Fruit fly (Drosophila melanogaster): ENCODE data around the gene Eogt.

Gene Eogt

DNA sequence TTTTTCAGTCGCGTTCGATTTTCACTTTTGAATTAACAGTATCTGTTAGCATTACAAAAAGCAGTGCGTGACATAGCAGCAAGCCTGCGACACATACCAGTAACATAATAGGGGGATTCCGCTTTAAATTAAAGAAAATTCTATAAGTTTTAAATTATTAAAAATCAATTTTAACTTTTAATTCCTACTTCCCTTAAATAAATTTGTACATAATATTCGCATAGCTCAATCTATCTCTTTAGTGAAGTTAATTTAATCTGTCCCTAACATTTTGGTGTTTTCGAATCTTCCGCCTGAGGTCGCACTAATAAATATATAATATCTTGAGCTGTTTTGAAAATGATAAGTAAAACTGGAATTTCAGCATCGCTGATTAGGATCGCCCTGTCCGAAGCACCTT, 39.6 kb downstream of the Eogt start, which contains the start of gene CG9886:
Gene CG9886, plus strand, starts transcription at position 341 of the 400 bp plus-strand sequence.
- TF ChIP-seq noc (tag; optimal IDR thresholded peaks at IDR 0.05): no peak

dm6 chr2L:2424497-2424896, 43.6 kb downstream of the Eogt start, which contains the start of gene CG44139:
TSS of gene CG44139 (plus strand) at chr2L:2424797.
- no peak for TF ChIP-seq noc (tag; optimal IDR thresholded peaks at IDR 0.05)

DNA sequence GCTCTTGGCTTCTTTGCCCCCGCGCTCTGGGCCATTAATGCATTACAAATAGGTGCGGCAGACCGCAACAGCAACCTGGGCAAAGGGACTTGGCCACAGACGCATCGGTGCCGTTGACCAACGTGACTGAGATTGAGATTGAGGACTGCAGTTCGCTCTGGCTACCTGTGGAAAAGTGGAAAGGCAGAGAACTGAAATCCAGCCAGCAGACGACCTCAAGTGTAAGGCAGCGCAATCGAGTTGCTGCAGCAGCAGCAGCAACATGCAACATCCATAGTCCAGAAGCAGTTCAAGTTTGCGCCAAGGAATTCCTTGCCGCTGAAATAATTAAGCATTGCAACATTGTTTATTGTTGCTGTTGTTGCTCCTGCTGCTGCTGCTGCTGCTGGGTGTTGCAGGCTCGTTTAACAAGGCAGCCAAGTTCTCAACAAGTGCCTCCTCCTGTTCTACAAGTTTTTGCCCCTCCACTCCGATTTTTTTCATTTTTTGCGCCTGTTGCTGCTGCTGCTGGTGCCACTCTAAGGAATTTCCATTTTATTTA, 44.8 kb downstream of the Eogt start:
- TF ChIP-seq noc (tag; optimal IDR thresholded peaks at IDR 0.05): no peak

DNA sequence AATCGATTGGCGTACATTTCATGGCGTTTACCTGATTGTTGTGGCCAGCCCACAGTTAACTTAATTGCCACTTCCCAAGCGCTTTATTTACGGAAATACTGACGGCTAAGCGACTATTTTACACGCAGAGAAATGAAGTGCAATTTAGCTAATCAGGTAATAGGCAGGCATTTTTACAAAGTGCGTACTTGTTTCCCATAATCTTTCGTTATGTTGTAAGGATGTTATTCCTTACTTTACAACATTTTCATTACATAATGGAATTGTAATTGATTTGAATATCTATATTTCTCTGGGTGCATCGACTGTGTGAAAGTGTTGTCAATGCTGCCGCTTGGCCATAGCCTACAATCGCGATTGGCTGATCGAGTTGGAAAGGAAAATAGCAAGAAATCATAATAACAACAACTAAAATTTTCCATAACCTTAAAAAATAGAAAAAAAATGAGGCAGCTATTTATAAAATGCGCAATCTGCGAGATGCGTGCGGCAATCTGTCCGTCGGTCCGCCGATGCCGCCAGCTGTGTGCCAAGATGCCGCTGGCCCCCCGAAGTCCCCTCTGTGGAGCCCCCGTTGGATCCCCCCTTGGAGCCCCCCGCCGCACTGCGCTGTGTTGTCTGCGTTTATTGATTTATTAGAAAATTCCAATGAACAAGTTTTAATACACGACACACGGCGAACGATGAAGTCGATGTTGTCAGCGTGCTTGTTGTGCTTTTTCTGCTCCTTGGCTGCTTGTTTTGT, 45.7 kb downstream of the Eogt start:
- TF ChIP-seq noc (tag; optimal IDR thresholded peaks at IDR 0.05): no peak

dm6 chr2L:2427384-2428208, 46.7 kb downstream of the Eogt start:
- no peak for TF ChIP-seq noc (tag; optimal IDR thresholded peaks at IDR 0.05)

DNA sequence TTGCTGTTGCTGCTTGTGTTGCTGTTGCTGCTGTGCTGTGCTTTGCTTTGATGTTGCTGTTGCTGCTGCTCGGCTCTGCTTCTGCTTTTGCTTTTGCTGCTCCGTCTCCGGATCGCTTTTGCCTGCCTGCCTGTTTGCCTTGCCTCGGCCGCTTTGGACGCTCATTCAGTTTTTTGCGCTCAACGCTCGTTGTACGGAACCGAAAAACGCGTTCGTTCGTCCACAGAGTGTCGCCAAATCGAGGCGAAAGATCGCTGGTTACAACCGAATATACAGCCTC, 47.3 kb downstream of the Eogt start, which contains the start of gene dpp:
Gene dpp, plus strand, starts transcription at position 164 of the 280 bp plus-strand sequence.
- no peak for TF ChIP-seq noc (tag; optimal IDR thresholded peaks at IDR 0.05)

dm6 chr2L:2429588-2429987, 48.7 kb downstream of the Eogt start:
- TF ChIP-seq noc (tag; optimal IDR thresholded peaks at IDR 0.05): no peak

DNA sequence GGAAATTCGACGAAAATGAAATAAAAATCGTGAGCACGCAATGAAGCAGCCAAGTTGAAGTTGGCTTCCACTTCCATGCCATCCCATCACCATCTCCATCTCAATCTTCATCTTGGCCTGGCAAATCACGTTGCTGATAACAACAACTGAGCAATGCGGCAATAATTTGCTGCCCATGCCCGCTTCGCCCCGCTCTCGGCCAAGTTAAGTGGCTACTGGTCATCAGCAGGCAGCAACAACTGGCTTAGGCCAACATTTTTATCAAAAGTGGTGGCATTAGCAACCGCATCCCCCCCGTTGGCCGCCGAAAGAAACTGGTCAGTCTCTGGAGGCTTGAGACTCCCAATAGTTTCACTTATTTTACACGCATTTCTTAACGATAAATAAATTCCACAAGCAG, 49.4 kb downstream of the Eogt start:
- no peak for TF ChIP-seq noc (tag; optimal IDR thresholded peaks at IDR 0.05)
